Worm (Caenorhabditis elegans): ENCODE measurements around the gene ncx-7.
A peak's percentile ranks its signal among the peaks of the same experiment; 100 is the strongest.

ncx-7 gene

ce11 chrIII:9751074-9751473 is 31.0 kb upstream of the ncx-7 start, which contains the start of gene T05G5.5:
Gene T05G5.5 (minus strand): TSS chrIII:9751432.
- TF ChIP-seq Y56A3A.18 (GFP tag; IDR thresholded peaks at IDR 0.05) (peak; percentile 44; the same call in 1 of the 2 replicates), F10E7.11 (tag; optimal IDR thresholded peaks at IDR 0.05) (no peak), nhr-80 (tag; optimal IDR thresholded peaks at IDR 0.05) (peak; percentile 28), F33H1.4 (GFP tag; IDR thresholded peaks at IDR 0.05) (no peak), ceh-27 (GFP tag; optimal IDR thresholded peaks at IDR 0.05) (no peak), C06A6.2 (GFP tag; conservative IDR thresholded peaks at IDR 0.05) (no peak), repo-1 (tag; optimal IDR thresholded peaks at IDR 0.05) (peak; percentile 65), lin-54 (GFP tag; optimal IDR thresholded peaks at IDR 0.05) (peak; percentile 36), madf-6 (GFP tag; IDR thresholded peaks at IDR 0.05) (peak; percentile 28; the same call in 1 of the 2 replicates), nhr-90 (tag; optimal IDR thresholded peaks at IDR 0.05) (no peak), somi-1 (GFP tag; optimal IDR thresholded peaks at IDR 0.05) (no peak), tlf-1 (GFP tag; optimal IDR thresholded peaks at IDR 0.05) (no peak), egl-18 (GFP tag; IDR thresholded peaks at IDR 0.05) (no peak), snpc-4 (GFP tag; optimal IDR thresholded peaks at IDR 0.05) (no peak), snpc-4 (tag; optimal IDR thresholded peaks at IDR 0.05) (no peak), ekl-4 (GFP tag; IDR thresholded peaks at IDR 0.05) (0 out of 2 replicates have a peak, but pooled peaks have one; percentile 18), attf-3 (GFP tag; conservative IDR thresholded peaks at IDR 0.05) (no peak), nfya-2 (GFP tag; IDR thresholded peaks at IDR 0.05) (no peak), Y53G8AR.9 (GFP tag; conservative IDR thresholded peaks at IDR 0.05) (peak; percentile 68; the same call in 1 of the 2 replicates), fkh-3 (tag; optimal IDR thresholded peaks at IDR 0.05) (no peak), ztf-3 (GFP tag; optimal IDR thresholded peaks at IDR 0.05) (no peak), F39B2.1 (GFP tag; IDR thresholded peaks at IDR 0.05) (no peak), nfya-1 (tag; optimal IDR thresholded peaks at IDR 0.05; ENCODE audit: borderline replicate concordance, insufficient read depth) (no peak)

DNA sequence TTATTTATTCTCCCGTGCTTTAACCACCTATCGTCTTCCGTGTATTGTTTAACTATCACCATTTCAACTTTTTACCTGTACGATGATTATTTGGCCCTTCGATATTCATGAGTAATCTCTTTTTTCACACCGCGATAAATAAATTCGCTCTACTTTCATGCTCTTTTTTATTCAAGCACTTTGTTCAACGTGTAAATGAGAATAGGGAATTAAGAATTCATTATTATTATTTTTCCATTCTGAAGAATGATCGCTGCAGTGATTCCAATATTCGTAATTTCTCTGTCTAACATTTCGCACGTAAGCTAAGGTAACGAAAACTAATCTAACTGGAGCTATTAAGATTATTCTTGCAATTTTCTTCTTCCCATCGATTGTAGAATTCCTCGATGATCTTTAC is 28.6 kb upstream of the ncx-7 start, which contains the start of gene T05G5.4:
TSS of gene T05G5.4 (plus strand) at position 241 of the 400 bp plus-strand sequence.
- no peak for TF ChIP-seq tbx-9 (tag; optimal IDR thresholded peaks at IDR 0.05; ENCODE audit: borderline replicate concordance)
- no peak for TF ChIP-seq nhr-80 (tag; optimal IDR thresholded peaks at IDR 0.05)
- TF ChIP-seq attf-6 (GFP tag; IDR thresholded peaks at IDR 0.05), result peak; percentile 37; the same call in 1 of the 2 replicates
- no peak for TF ChIP-seq hmg-1.2 (GFP tag; IDR thresholded peaks at IDR 0.05)
- TF ChIP-seq somi-1 (GFP tag; optimal IDR thresholded peaks at IDR 0.05), result no peak
- no peak for TF ChIP-seq pbrm-1 (GFP tag; IDR thresholded peaks at IDR 0.05)
- TF ChIP-seq ama-1 (optimal IDR thresholded peaks at IDR 0.05), result no peak
- no peak for TF ChIP-seq ama-1 (GFP tag; optimal IDR thresholded peaks at IDR 0.05)
- no peak for TF ChIP-seq let-526 (GFP tag; IDR thresholded peaks at IDR 0.05)
- TF ChIP-seq egl-44 (GFP tag; IDR thresholded peaks at IDR 0.05), result no peak
- no peak for TF ChIP-seq attf-5 (GFP tag; optimal IDR thresholded peaks at IDR 0.05)
- no peak for TF ChIP-seq ccch-3 (GFP tag; optimal IDR thresholded peaks at IDR 0.05)
- no peak for TF ChIP-seq cebp-2 (GFP tag; IDR thresholded peaks at IDR 0.05)
- TF ChIP-seq zim-3 (tag; optimal IDR thresholded peaks at IDR 0.05), result no peak
- TF ChIP-seq mxl-1 (tag; optimal IDR thresholded peaks at IDR 0.05), result no peak
- no peak for TF ChIP-seq F33H1.4 (GFP tag; IDR thresholded peaks at IDR 0.05)
- TF ChIP-seq ceh-27 (GFP tag; optimal IDR thresholded peaks at IDR 0.05), result no peak
- TF ChIP-seq ets-4 (GFP tag; optimal IDR thresholded peaks at IDR 0.05), result no peak
- peak; percentile 62; the same call in 1 of the 2 replicates for TF ChIP-seq F39B2.1 (GFP tag; IDR thresholded peaks at IDR 0.05)
- no peak for TF ChIP-seq bed-1 (GFP tag; IDR thresholded peaks at IDR 0.05)
- TF ChIP-seq lsl-1 (GFP tag; optimal IDR thresholded peaks at IDR 0.05), result peak; percentile 37
- TF ChIP-seq sdz-38 (tag; optimal IDR thresholded peaks at IDR 0.05), result no peak
- TF ChIP-seq athp-1 (tag; optimal IDR thresholded peaks at IDR 0.05), result peak; percentile 15
- no peak for TF ChIP-seq nfyb-1 (GFP tag; IDR thresholded peaks at IDR 0.05)
- TF ChIP-seq rec-8 (tag; optimal IDR thresholded peaks at IDR 0.05), result no peak
- peak; percentile 39 for TF ChIP-seq tlf-1 (GFP tag; optimal IDR thresholded peaks at IDR 0.05)
- TF ChIP-seq pha-4 (tag; optimal IDR thresholded peaks at IDR 0.05), result no peak
- no peak for TF ChIP-seq F23B12.7 (tag; optimal IDR thresholded peaks at IDR 0.05; ENCODE audit: insufficient read depth)
- no peak for TF ChIP-seq aptf-2 (GFP tag; conservative IDR thresholded peaks at IDR 0.05)
- 0 out of 2 replicates have a peak, but pooled peaks have one; percentile 38 for TF ChIP-seq madf-3 (GFP tag; IDR thresholded peaks at IDR 0.05)
- no peak for TF ChIP-seq mes-4 (tag; optimal IDR thresholded peaks at IDR 0.05)

All from whole organism, young adult.